Fruit fly (Drosophila melanogaster): ENCODE measurements around the gene Cdk12.

The Cdk12 gene

DNA sequence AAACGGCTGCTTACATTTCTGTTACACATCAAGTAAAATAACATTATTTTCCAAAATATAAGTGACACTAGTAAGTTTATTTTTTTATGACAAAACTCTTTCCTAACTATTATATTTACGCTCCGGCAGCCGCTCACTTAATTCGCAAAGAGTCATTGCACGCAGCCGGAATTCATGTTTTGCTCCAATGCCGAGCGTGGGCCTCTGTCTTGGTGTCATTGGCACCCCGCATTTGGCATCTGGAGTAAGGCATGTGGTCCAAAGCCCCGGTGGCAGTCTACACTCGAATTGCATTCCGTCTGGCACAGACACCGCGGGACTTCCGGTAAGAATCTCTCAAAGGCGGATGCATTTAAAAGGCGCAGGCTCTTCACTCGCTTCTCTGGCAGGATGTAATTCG, 7.5 kb upstream of the Cdk12 start:
- TF ChIP-seq Med (GFP tag), result peak; percentile 67
- no peak for TF ChIP-seq CG12299 (tag; optimal IDR thresholded peaks at IDR 0.05)

DNA sequence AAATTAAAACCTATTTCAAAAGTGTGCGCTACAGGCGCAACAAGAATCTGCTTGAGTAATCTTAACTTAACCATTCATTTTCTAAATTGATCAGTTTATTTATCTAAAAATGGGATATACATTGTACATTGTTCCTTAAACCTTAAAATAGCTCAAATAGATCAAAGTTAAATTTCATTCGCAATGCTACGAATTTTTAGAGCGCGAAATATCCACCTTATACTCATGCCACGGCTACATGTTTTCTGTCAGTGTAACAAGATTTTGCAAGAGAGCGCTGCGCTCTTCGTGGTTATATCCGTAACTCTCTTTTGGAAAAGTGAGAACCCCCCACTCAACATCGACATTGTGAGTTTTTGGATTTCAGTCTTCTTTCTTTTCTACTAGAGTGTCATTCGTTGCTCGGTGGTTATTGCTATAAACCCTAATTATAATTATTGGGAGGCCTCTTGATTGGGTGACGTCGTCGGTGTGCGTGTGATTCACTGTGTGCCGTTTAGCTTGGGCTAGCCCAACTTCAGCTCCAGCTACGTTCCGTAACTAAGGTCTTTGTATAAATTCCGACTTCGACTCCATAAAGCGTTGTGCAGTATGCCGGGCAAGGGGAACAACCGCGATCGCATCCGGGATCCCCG, 6.5 kb upstream of the Cdk12 start:
- TF ChIP-seq stc (GFP tag; IDR thresholded peaks at IDR 0.05), result no peak
- no peak for TF ChIP-seq crp (GFP tag; optimal IDR thresholded peaks at IDR 0.05)
- no peak for TF ChIP-seq tna (GFP tag; IDR thresholded peaks at IDR 0.05; ENCODE audit: partially characterized antibody)
- no peak for TF ChIP-seq hth (optimal IDR thresholded peaks at IDR 0.05)
- TF ChIP-seq CG14050 (GFP tag; IDR thresholded peaks at IDR 0.05), result no peak
- peak; percentile 55 for TF ChIP-seq Xbp1 (GFP tag; optimal IDR thresholded peaks at IDR 0.05)
- TF ChIP-seq Chrac-16 (GFP tag; optimal IDR thresholded peaks at IDR 0.05), result peak; percentile 14
- TF ChIP-seq salm (tag; optimal IDR thresholded peaks at IDR 0.05), result no peak
- no peak for TF ChIP-seq peb (GFP tag; IDR thresholded peaks at IDR 0.05)
- TF ChIP-seq C15 (GFP tag; IDR thresholded peaks at IDR 0.05), result no peak
- peak; percentile 38; the same call in 1 of the 2 replicates for TF ChIP-seq HLH3B (GFP tag; IDR thresholded peaks at IDR 0.05)
- no peak for TF ChIP-seq Hr39 (optimal IDR thresholded peaks at IDR 0.05)
- peak; percentile 25; the same call in 1 of the 2 replicates for TF ChIP-seq sob (GFP tag; IDR thresholded peaks at IDR 0.05)
- TF ChIP-seq CG12391 (tag; optimal IDR thresholded peaks at IDR 0.05), result peak; percentile 53
- no peak for TF ChIP-seq CG5180 (GFP tag; optimal IDR thresholded peaks at IDR 0.05)
- no peak for TF ChIP-seq CG12744 (GFP tag; optimal IDR thresholded peaks at IDR 0.05)
- TF ChIP-seq CG2712 (tag; optimal IDR thresholded peaks at IDR 0.05), result peak; percentile 51
- TF ChIP-seq B-H1 (GFP tag; IDR thresholded peaks at IDR 0.05), result no peak
- TF ChIP-seq NC2β (GFP tag; optimal IDR thresholded peaks at IDR 0.05), result peak; percentile 6
- TF ChIP-seq TFAM (GFP tag; optimal IDR thresholded peaks at IDR 0.05), result no peak
- TF ChIP-seq CG18619 (GFP tag; optimal IDR thresholded peaks at IDR 0.05), result no peak
- TF ChIP-seq oc (tag; optimal IDR thresholded peaks at IDR 0.05), result no peak
- peak; percentile 5 for TF ChIP-seq CG4854 (GFP tag; optimal IDR thresholded peaks at IDR 0.05)
- TF ChIP-seq CG32532 (GFP tag; IDR thresholded peaks at IDR 0.05), result 0 out of 2 replicates have a peak, but pooled peaks have one; percentile 23
- TF ChIP-seq CG2889 (GFP tag; IDR thresholded peaks at IDR 0.05), result 0 out of 3 replicates have a peak, but pooled peaks have one; percentile 26
- peak; percentile 5 for TF ChIP-seq Atf-2 (GFP tag; optimal IDR thresholded peaks at IDR 0.05)
- no peak for TF ChIP-seq CG11560 (tag; IDR thresholded peaks at IDR 0.05)
- no peak for TF ChIP-seq CG14860 (GFP tag; IDR thresholded peaks at IDR 0.05; ENCODE audit: partially characterized antibody)
- no peak for TF ChIP-seq CG11247 (GFP tag; IDR thresholded peaks at IDR 0.05)
- no peak for TF ChIP-seq BEAF-32 (GFP tag; optimal IDR thresholded peaks at IDR 0.05)
- TF ChIP-seq CG4360 (GFP tag; IDR thresholded peaks at IDR 0.05), result no peak
- TF ChIP-seq Dref (GFP tag; IDR thresholded peaks at IDR 0.05), result no peak
- peak; percentile 16 for TF ChIP-seq CG12155 (GFP tag; optimal IDR thresholded peaks at IDR 0.05)
- TF ChIP-seq Mad (GFP tag; optimal IDR thresholded peaks at IDR 0.05), result no peak
- TF ChIP-seq pb (GFP tag; optimal IDR thresholded peaks at IDR 0.05), result peak; percentile 17
- TF ChIP-seq jumu (GFP tag; optimal IDR thresholded peaks at IDR 0.05), result no peak
- no peak for TF ChIP-seq lov (optimal IDR thresholded peaks at IDR 0.05)
- TF ChIP-seq lov (GFP tag; IDR thresholded peaks at IDR 0.05), result no peak
- no peak for TF ChIP-seq zen2 (GFP tag; IDR thresholded peaks at IDR 0.05; ENCODE audit: partially characterized antibody)
- no peak for TF ChIP-seq CG11696 (GFP tag; IDR thresholded peaks at IDR 0.05)
- TF ChIP-seq YL-1 (GFP tag; optimal IDR thresholded peaks at IDR 0.05), result no peak
- TF ChIP-seq CG16863 (GFP tag; optimal IDR thresholded peaks at IDR 0.05), result no peak
- no peak for TF ChIP-seq kah (GFP tag; optimal IDR thresholded peaks at IDR 0.05)
- no peak for TF ChIP-seq Optix (GFP tag; IDR thresholded peaks at IDR 0.05)
- TF ChIP-seq row (GFP tag; IDR thresholded peaks at IDR 0.05), result peak; percentile 71
- TF ChIP-seq unpg (GFP tag; optimal IDR thresholded peaks at IDR 0.05), result peak; percentile 52
- TF ChIP-seq unc-4 (GFP tag; IDR thresholded peaks at IDR 0.05; ENCODE audit: partially characterized antibody), result no peak
- TF ChIP-seq twi (tag; optimal IDR thresholded peaks at IDR 0.05), result no peak

Data from whole organism, embryonic.